Fruit fly (Drosophila melanogaster): ENCODE results near the gene CG31272.

Gene CG31272

DNA sequence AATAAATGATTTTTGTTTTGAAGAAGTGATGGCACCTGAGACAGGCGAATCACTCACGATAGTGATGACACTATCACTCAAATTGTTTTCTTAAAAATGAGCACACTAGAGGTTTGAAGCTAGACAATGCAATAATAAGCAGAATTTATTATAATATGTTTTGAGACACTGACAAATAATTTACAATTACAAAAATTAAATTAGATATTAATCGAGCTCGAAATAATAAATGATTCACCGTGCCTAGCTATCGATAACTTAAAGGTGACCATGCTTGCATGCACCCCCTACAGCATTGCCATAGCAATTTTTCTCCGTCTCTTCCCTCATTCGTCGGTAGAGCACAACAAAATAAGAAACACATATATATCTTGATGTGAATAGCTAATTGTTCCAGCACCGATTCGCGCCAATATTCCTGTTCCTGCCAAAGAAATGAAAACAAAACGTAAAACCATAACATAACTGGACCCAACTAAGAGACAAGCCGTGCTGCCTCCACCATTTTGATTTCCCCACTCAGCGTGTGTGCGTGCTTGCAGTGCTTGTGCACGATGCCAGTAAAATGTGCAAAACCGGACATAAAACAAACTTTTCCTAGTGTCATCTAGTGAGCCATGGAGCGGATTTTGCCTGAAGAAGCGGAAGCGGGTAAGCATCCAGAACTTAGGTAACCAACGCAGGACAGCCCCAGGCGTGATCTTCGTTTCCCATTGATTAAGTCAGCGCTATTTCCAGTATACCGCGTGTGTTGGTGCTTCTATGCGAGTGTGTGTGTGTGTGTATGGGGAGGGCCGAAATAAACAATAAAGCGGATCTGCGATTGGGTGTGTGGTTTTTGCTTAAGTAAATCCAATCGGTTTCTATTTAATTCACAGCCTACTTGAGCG lies 2.0 kb upstream of the CG31272 start, which contains the start of the genes MED7 and Cap-H2 (continued):
- TF ChIP-seq Dip2 (GFP tag; IDR thresholded peaks at IDR 0.05) (peak; percentile 25; the same call in 1 of the 2 replicates), Doc3 (GFP tag; IDR thresholded peaks at IDR 0.05; ENCODE audit: partially characterized antibody) (peak; percentile 99), CG7556 (GFP tag; optimal IDR thresholded peaks at IDR 0.05) (peak; percentile 65), CG1832 (GFP tag; optimal IDR thresholded peaks at IDR 0.05) (no peak), da (GFP tag; optimal IDR thresholded peaks at IDR 0.05) (no peak), CG7271 (tag; optimal IDR thresholded peaks at IDR 0.05) (peak; percentile 38), ind (GFP tag; optimal IDR thresholded peaks at IDR 0.05) (peak; percentile 92), nom (GFP tag; optimal IDR thresholded peaks at IDR 0.05) (no peak), Tbp (GFP tag; optimal IDR thresholded peaks at IDR 0.05) (no peak), CG4328 (GFP tag; optimal IDR thresholded peaks at IDR 0.05) (peak; percentile 48), CoRest (tag; optimal IDR thresholded peaks at IDR 0.05) (peak; percentile 85), CG14441 (GFP tag; IDR thresholded peaks at IDR 0.05) (peak; percentile 84), gt (GFP tag; IDR thresholded peaks at IDR 0.05) (peak; percentile 62), CG11093 (GFP tag; IDR thresholded peaks at IDR 0.05) (peak; percentile 74), Elba2 (GFP tag; optimal IDR thresholded peaks at IDR 0.05) (peak; percentile 53), CG7372 (GFP tag; IDR thresholded peaks at IDR 0.05) (peak; percentile 73), CG9876 (GFP tag; optimal IDR thresholded peaks at IDR 0.05) (peak; percentile 8), disco-r (GFP tag; optimal IDR thresholded peaks at IDR 0.05) (peak; percentile 12), Ssrp (tag; optimal IDR thresholded peaks at IDR 0.05) (peak; percentile 79), CG1647 (GFP tag; optimal IDR thresholded peaks at IDR 0.05) (peak; percentile 68), Jarid2 (GFP tag; optimal IDR thresholded peaks at IDR 0.05) (no peak), Poxn (GFP tag; IDR thresholded peaks at IDR 0.05) (no peak), Lhr (GFP tag; optimal IDR thresholded peaks at IDR 0.05) (peak; percentile 57), seq (GFP tag; IDR thresholded peaks at IDR 0.05) (peak; percentile 57; the same call in 1 of the 2 replicates), CG18011 (GFP tag; optimal IDR thresholded peaks at IDR 0.05) (peak; percentile 6), B-H1 (GFP tag; IDR thresholded peaks at IDR 0.05) (peak; percentile 63), sna (GFP tag; IDR thresholded peaks at IDR 0.05; ENCODE audit: partially characterized antibody) (peak; percentile 100), Ravus (GFP tag; IDR thresholded peaks at IDR 0.05) (peak; percentile 16; the same call in 1 of the 2 replicates), klu (GFP tag; IDR thresholded peaks at IDR 0.05) (peak; percentile 84), prd (optimal IDR thresholded peaks at IDR 0.05) (no peak), prd (GFP tag; IDR thresholded peaks at IDR 0.05) (peak; percentile 93), Sox102F (GFP tag; optimal IDR thresholded peaks at IDR 0.05) (no peak), dan (GFP tag; IDR thresholded peaks at IDR 0.05) (no peak), Mad (GFP tag; optimal IDR thresholded peaks at IDR 0.05) (peak; percentile 80), NC2β (GFP tag; optimal IDR thresholded peaks at IDR 0.05) (peak; percentile 77), NFAT (GFP tag; IDR thresholded peaks at IDR 0.05) (peak; percentile 69), CG13287 (GFP tag; IDR thresholded peaks at IDR 0.05; ENCODE audit: partially characterized antibody) (peak; percentile 100), CG18262 (tag; optimal IDR thresholded peaks at IDR 0.05) (peak; percentile 80), az2 (GFP tag; optimal IDR thresholded peaks at IDR 0.05) (peak; percentile 82), jing (GFP tag; optimal IDR thresholded peaks at IDR 0.05) (peak; percentile 29), so (GFP tag; IDR thresholded peaks at IDR 0.05) (peak; percentile 78; the same call in 2 of the 3 replicates), CG11560 (tag; IDR thresholded peaks at IDR 0.05) (peak; percentile 49; the same call in 1 of the 3 replicates), lmd (GFP tag; IDR thresholded peaks at IDR 0.05) (peak; percentile 87), emc (GFP tag; optimal IDR thresholded peaks at IDR 0.05) (no peak), CG6854 (GFP tag; optimal IDR thresholded peaks at IDR 0.05) (no peak), CG17829 (tag; optimal IDR thresholded peaks at IDR 0.05) (peak; percentile 85), hth (optimal IDR thresholded peaks at IDR 0.05) (no peak), CG4820 (GFP tag; optimal IDR thresholded peaks at IDR 0.05) (peak; percentile 73), CG11695 (GFP tag; IDR thresholded peaks at IDR 0.05) (peak; percentile 66; the same call in 2 of the 3 replicates)

Measured in whole organism, embryonic.